Worm (Caenorhabditis elegans) whole organism, L3 larva: ENCODE results near the gene C30G7.2.

Source experiments
- ama-1 ChIP-seq: fragments of 150-350 bp; optimal IDR thresholded peaks from 2 replicates; lab custom pipeline; 2018
- fkh-10 ChIP-seq: sonication (generic microtip); optimal IDR thresholded peaks from 2 replicates; lab custom pipeline; 2017; ENCODE audit warnings: missing biosample characterization, missing genetic modification reagents, missing genetic modification characterization
- fos-1 ChIP-seq: fragments of 150-350 bp; optimal IDR thresholded peaks from 2 replicates; lab custom pipeline; 2014; ENCODE audit warnings: missing biosample characterization, missing genetic modification characterization
- jun-1 ChIP-seq: fragments of 150-350 bp; optimal IDR thresholded peaks from 2 replicates; lab custom pipeline; 2014; ENCODE audit warnings: missing biosample characterization, missing genetic modification reagents, missing genetic modification characterization
- lin-15B ChIP-seq: fragments of 150-350 bp; optimal IDR thresholded peaks from 2 replicates; lab custom pipeline; 2014; ENCODE audit warnings: missing biosample characterization, missing genetic modification characterization
- nfya-1 ChIP-seq: sonication (generic microtip); optimal IDR thresholded peaks from 2 replicates; lab custom pipeline; 2017; ENCODE audit warnings: missing genetic modification characterization, mild to moderate bottlenecking, missing compliant biosample characterization, antibody characterized with exemption, moderate library complexity; ENCODE audit not compliant: insufficient read depth
- nhr-77 ChIP-seq: fragments of 150-350 bp; optimal IDR thresholded peaks from 2 replicates; lab custom pipeline; 2014; ENCODE audit warnings: missing biosample characterization, missing genetic modification characterization
- skn-1 ChIP-seq: fragments of 150-350 bp; optimal IDR thresholded peaks from 2 replicates; lab custom pipeline; 2014; ENCODE audit warnings: missing biosample characterization, missing genetic modification characterization
- zag-1 ChIP-seq: fragments of 150-350 bp; optimal IDR thresholded peaks from 2 replicates; lab custom pipeline; 2014; ENCODE audit warnings: missing biosample characterization, missing genetic modification characterization
- ztf-11 ChIP-seq: fragments of 150-350 bp; optimal IDR thresholded peaks from 2 replicates; lab custom pipeline; 2014; ENCODE audit warnings: missing biosample characterization, missing genetic modification characterization

DNA sequence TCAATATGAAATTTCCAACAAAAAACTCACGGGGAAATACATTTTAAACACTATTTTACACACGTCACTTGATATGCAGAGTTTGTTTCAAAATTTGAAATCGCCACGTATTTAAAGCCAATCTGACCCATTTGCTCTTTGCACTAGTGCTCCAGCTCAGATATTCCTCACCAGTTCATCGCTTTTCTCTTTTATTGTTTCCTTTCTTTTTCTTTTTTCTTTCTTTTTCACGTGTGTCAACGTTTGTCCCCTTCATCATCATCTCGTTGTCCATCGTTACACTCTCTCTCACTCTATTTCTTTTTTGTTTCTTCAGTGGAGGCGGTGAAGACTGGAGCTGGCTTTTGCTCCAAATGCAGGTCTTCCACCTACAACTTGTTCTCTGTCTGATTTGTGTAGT lies 47.9 kb downstream of the C30G7.2 start, which contains the start of gene F02D8.4:
- TF ChIP-seq fos-1 (tag; lab: Kevin White, UChicago) (no peak), ama-1 (lab: Kevin White, UChicago) (no peak), nfya-1 (tag; lab: Kevin White, UChicago) (no peak), lin-15B (tag; lab: Kevin White, UChicago) (no peak), fkh-10 (GFP tag; lab: Kevin White, UChicago) (no peak), nhr-77 (no peak), skn-1 (tag; lab: Kevin White, UChicago) (no peak), ztf-11 (tag; lab: Kevin White, UChicago) (no peak), jun-1 (tag; lab: Kevin White, UChicago) (no peak), zag-1 (tag; lab: Kevin White, UChicago) (no peak)
